Worm (Caenorhabditis elegans) whole organism, L1 larva: ENCODE data around the gene ZC443.7.

Experiments
- C16A3.4 ChIP-seq: fragments of 150-350 bp; optimal IDR thresholded peaks from 2 replicates; lab custom pipeline; 2014; ENCODE audit warnings: missing biosample characterization, missing genetic modification characterization
- aha-1 ChIP-seq: fragments of 150-350 bp; optimal IDR thresholded peaks from 2 replicates; lab custom pipeline; 2014; ENCODE audit warnings: missing biosample characterization, missing genetic modification characterization
- aly-2 ChIP-seq: fragments of 150-350 bp; optimal IDR thresholded peaks from 2 replicates; lab custom pipeline; 2014; ENCODE audit warnings: missing biosample characterization, missing genetic modification characterization
- ceh-63 ChIP-seq: fragments of 200-800 bp; sonication (Bioruptor generic); optimal IDR thresholded peaks from 2 replicates; lab custom pipeline; 2018; ENCODE audit warnings: mild to moderate bottlenecking, missing genetic modification characterization, missing compliant biosample characterization
- ceh-8 ChIP-seq: fragments of 200-800 bp; sonication (Bioruptor generic); optimal IDR thresholded peaks from 2 replicates; lab custom pipeline; 2018; ENCODE audit warnings: mild to moderate bottlenecking, missing genetic modification characterization, moderate library complexity, missing compliant biosample characterization
- ceh-82 ChIP-seq, 3 experiments: fragments of 150-350 bp in 1 of 3; sonication (generic microtip) in 2 of 3; optimal IDR thresholded peaks; 2 replicates each; lab custom pipeline; 2014 to 2017; ENCODE audit warnings: missing biosample characterization in 3 of 3, missing genetic modification characterization in 3 of 3
- ceh-88 ChIP-seq: fragments of 200-800 bp; sonication (Bioruptor generic); IDR thresholded peaks from 2 replicates; pipeline ENCODE4 v1.3.6; 2022; ENCODE audit warnings: missing genetic modification characterization, missing compliant biosample characterization
- ceh-90 ChIP-seq: sonication (generic microtip); optimal IDR thresholded peaks from 2 replicates; lab custom pipeline; 2016; ENCODE audit warnings: missing genetic modification characterization, missing compliant biosample characterization
- dpl-1 ChIP-seq, 3 experiments: fragments of 150-350 bp in 2 of 3; sonication (generic microtip) in 1 of 3; optimal IDR thresholded peaks; 2 replicates each; lab custom pipeline; 2014 to 2017; ENCODE audit warnings: missing biosample characterization in 3 of 3, missing genetic modification characterization in 3 of 3, missing genetic modification reagents in 3 of 3
- dsc-1 ChIP-seq: sonication (generic microtip); optimal IDR thresholded peaks from 2 replicates; lab custom pipeline; 2016; ENCODE audit warnings: mild to moderate bottlenecking, missing genetic modification characterization, missing compliant biosample characterization
- efl-1 ChIP-seq, 4 experiments: fragments of 150-350 bp; optimal IDR thresholded peaks in 3 of 4; peaks in 1 of 4; 1 replicate in 1 of 4; 2 replicates in 3 of 4; lab custom pipeline; 2014; ENCODE audit warnings: missing biosample characterization in 2 of 4, missing genetic modification characterization in 2 of 4, missing genetic modification reagents in 2 of 4
- egl-13 ChIP-seq: sonication (generic microtip); optimal IDR thresholded peaks from 2 replicates; lab custom pipeline; 2016; ENCODE audit warnings: missing genotype, missing genetic modification reagents, missing genetic modification characterization, missing compliant biosample characterization
- egl-27 ChIP-seq, 2 experiments: fragments of 150-350 bp in 1 of 2; sonication (generic microtip); optimal IDR thresholded peaks; 3 replicates each; lab custom pipeline; 2017 to 2018; ENCODE audit warnings: missing biosample characterization in 2 of 2, missing genetic modification characterization in 2 of 2, missing genetic modification reagents in 2 of 2
- elt-2 ChIP-seq: sonication (generic microtip); optimal IDR thresholded peaks from 2 replicates; lab custom pipeline; 2016; ENCODE audit warnings: missing genetic modification characterization, mild to moderate bottlenecking, inconsistent platforms, missing compliant biosample characterization, missing genetic modification reagents
- elt-3 ChIP-seq, 6 experiments: fragments of 150-350 bp in 1 of 6; sonication (generic microtip); optimal IDR thresholded peaks; 2 replicates each; lab custom pipeline; 2017 to 2018; ENCODE audit warnings: missing biosample characterization in 6 of 6, missing genetic modification characterization in 6 of 6, inconsistent platforms in 1 of 6
- fkh-4 ChIP-seq: sonication (generic microtip); optimal IDR thresholded peaks from 2 replicates; lab custom pipeline; 2016; ENCODE audit warnings: missing compliant biosample characterization, missing genetic modification characterization, borderline replicate concordance
- fkh-8 ChIP-seq: sonication (generic microtip); optimal IDR thresholded peaks from 2 replicates; lab custom pipeline; 2016; ENCODE audit warnings: mild to moderate bottlenecking, missing genetic modification characterization, missing compliant biosample characterization
- grh-1 ChIP-seq: fragments of 200-800 bp; sonication (Bioruptor generic); IDR thresholded peaks from 2 replicates; pipeline ENCODE4 v1.3.6; 2022; ENCODE audit warnings: missing genetic modification reagents, missing genetic modification characterization, missing compliant biosample characterization
- hlh-4 ChIP-seq: sonication (generic microtip); optimal IDR thresholded peaks from 2 replicates; lab custom pipeline; 2016; ENCODE audit warnings: mild to moderate bottlenecking, missing genetic modification characterization, missing compliant biosample characterization
- hpl-2 ChIP-seq: fragments of 150-350 bp; optimal IDR thresholded peaks from 2 replicates; lab custom pipeline; 2014; ENCODE audit warnings: missing biosample characterization, missing genetic modification reagents, missing genetic modification characterization
- lin-14 ChIP-seq: fragments of 200-800 bp; sonication (Bioruptor generic); optimal IDR thresholded peaks from 2 replicates; lab custom pipeline; 2018; ENCODE audit warnings: mild to moderate bottlenecking, missing genetic modification characterization, moderate library complexity, missing compliant biosample characterization
- lin-35 ChIP-seq, 2 experiments: fragments of 150-350 bp; optimal IDR thresholded peaks; 2 replicates each; lab custom pipeline; 2014; ENCODE audit warnings: missing biosample characterization in 2 of 2, missing genetic modification characterization in 2 of 2, missing genetic modification reagents in 2 of 2
- lir-3 ChIP-seq: sonication (generic microtip); optimal IDR thresholded peaks from 2 replicates; lab custom pipeline; 2016; ENCODE audit warnings: mild to moderate bottlenecking, missing genetic modification characterization, moderate library complexity, missing compliant biosample characterization; ENCODE audit not compliant: poor library complexity
- lsy-2 ChIP-seq, 2 experiments: fragments of 150-350 bp; optimal IDR thresholded peaks; 2 replicates each; lab custom pipeline; 2014; ENCODE audit warnings: missing biosample characterization in 2 of 2, missing genetic modification characterization in 2 of 2
- mdl-1 ChIP-seq, 2 experiments: fragments of 150-350 bp; optimal IDR thresholded peaks; 2 replicates each; lab custom pipeline; 2014 to 2017; ENCODE audit warnings: missing biosample characterization in 2 of 2, missing genetic modification characterization in 2 of 2, inconsistent platforms in 1 of 2
- mef-2 ChIP-seq: fragments of 150-350 bp; optimal IDR thresholded peaks from 2 replicates; lab custom pipeline; 2014; ENCODE audit warnings: missing biosample characterization, missing genetic modification characterization
- nhr-19 ChIP-seq: fragments of 200-800 bp; sonication (Bioruptor generic); conservative IDR thresholded peaks from 2 replicates; pipeline ENCODE4 v1.3.6; 2022; ENCODE audit warnings: missing genetic modification characterization, missing compliant biosample characterization
- nhr-20 ChIP-seq: sonication (generic microtip); optimal IDR thresholded peaks from 2 replicates; lab custom pipeline; 2016; ENCODE audit warnings: mild to moderate bottlenecking, missing genetic modification characterization, missing compliant biosample characterization
- nhr-47 ChIP-seq: sonication (generic microtip); optimal IDR thresholded peaks from 2 replicates; lab custom pipeline; 2016; ENCODE audit warnings: mild to moderate bottlenecking, missing genetic modification characterization, moderate library complexity, missing compliant biosample characterization
- nhr-71 ChIP-seq: sonication (generic microtip); optimal IDR thresholded peaks from 2 replicates; lab custom pipeline; 2016; ENCODE audit warnings: mild to moderate bottlenecking, missing genetic modification characterization, moderate library complexity, missing compliant biosample characterization
- nhr-76 ChIP-seq: sonication (generic microtip); optimal IDR thresholded peaks from 2 replicates; lab custom pipeline; 2017; ENCODE audit warnings: missing biosample characterization, missing genetic modification characterization
- nhr-77 ChIP-seq: fragments of 150-350 bp; optimal IDR thresholded peaks from 2 replicates; lab custom pipeline; 2014; ENCODE audit warnings: missing biosample characterization, missing genetic modification characterization
- nhr-85 ChIP-seq: sonication (generic microtip); peaks from one replicate; lab custom pipeline; 2016; ENCODE audit warnings: missing genetic modification characterization, inconsistent platforms, missing compliant biosample characterization
- nhr-90 ChIP-seq: sonication (generic microtip); optimal IDR thresholded peaks from 2 replicates; lab custom pipeline; 2016; ENCODE audit warnings: mild to moderate bottlenecking, missing genetic modification characterization, missing compliant biosample characterization; ENCODE audit not compliant: poor library complexity
- pag-3 ChIP-seq: sonication (generic microtip); optimal IDR thresholded peaks from 2 replicates; lab custom pipeline; 2017; ENCODE audit warnings: missing genetic modification characterization, mild to moderate bottlenecking, missing compliant biosample characterization, antibody characterized with exemption, borderline replicate concordance; ENCODE audit not compliant: insufficient read depth
- pax-3 ChIP-seq: fragments of 200-800 bp; sonication (Bioruptor generic); optimal IDR thresholded peaks from 2 replicates; lab custom pipeline; 2018; ENCODE audit warnings: mild to moderate bottlenecking, missing genetic modification characterization, moderate library complexity, missing compliant biosample characterization
- rnt-1 ChIP-seq: sonication (generic microtip); optimal IDR thresholded peaks from 2 replicates; lab custom pipeline; 2016; ENCODE audit warnings: mild to moderate bottlenecking, missing genetic modification characterization, moderate library complexity, missing compliant biosample characterization
- snu-23 ChIP-seq: sonication (generic microtip); optimal IDR thresholded peaks from 2 replicates; lab custom pipeline; 2016; ENCODE audit warnings: missing genetic modification characterization, missing compliant biosample characterization
- sox-4 ChIP-seq: sonication (generic microtip); optimal IDR thresholded peaks from 2 replicates; lab custom pipeline; 2016; ENCODE audit warnings: missing genetic modification characterization, missing compliant biosample characterization
- sptf-1 ChIP-seq: fragments of 150-350 bp; optimal IDR thresholded peaks from 2 replicates; lab custom pipeline; 2014; ENCODE audit warnings: missing biosample characterization, missing genetic modification characterization
- swsn-7 ChIP-seq: sonication (generic microtip); optimal IDR thresholded peaks from 2 replicates; lab custom pipeline; 2016; ENCODE audit warnings: missing genetic modification characterization, missing compliant biosample characterization
- tbx-2 ChIP-seq: sonication (generic microtip); optimal IDR thresholded peaks from 2 replicates; lab custom pipeline; 2016; ENCODE audit warnings: missing genetic modification characterization, missing compliant biosample characterization
- unc-130 ChIP-seq: fragments of 150-350 bp; optimal IDR thresholded peaks from 2 replicates; lab custom pipeline; 2017; ENCODE audit warnings: missing biosample characterization, missing genetic modification characterization, inconsistent platforms
- unc-62 ChIP-seq: fragments of 150-350 bp; optimal IDR thresholded peaks from 2 replicates; lab custom pipeline; 2014; ENCODE audit warnings: missing biosample characterization, missing genetic modification reagents, missing genetic modification characterization
- unc-86 ChIP-seq: sonication (generic microtip); optimal IDR thresholded peaks from 2 replicates; lab custom pipeline; 2016; ENCODE audit warnings: missing genetic modification characterization, missing compliant biosample characterization
- vab-15 ChIP-seq: sonication (generic microtip); optimal IDR thresholded peaks from 2 replicates; lab custom pipeline; 2017; ENCODE audit warnings: missing genotype, mild to moderate bottlenecking, missing genetic modification characterization, missing compliant biosample characterization
- xbp-1 ChIP-seq: sonication (generic microtip); optimal IDR thresholded peaks from 2 replicates; lab custom pipeline; 2016; ENCODE audit warnings: missing genetic modification characterization, missing compliant biosample characterization
- ztf-11 ChIP-seq, 2 experiments: sonication (generic microtip); optimal IDR thresholded peaks; 2 replicates each; lab custom pipeline; 2016 to 2017; ENCODE audit warnings: missing genetic modification characterization in 2 of 2, missing biosample characterization in 1 of 2, missing compliant biosample characterization in 1 of 2
- ztf-4 ChIP-seq: fragments of 150-350 bp; optimal IDR thresholded peaks from 2 replicates; lab custom pipeline; 2014; ENCODE audit warnings: missing biosample characterization, missing genetic modification characterization

Gene ZC443.7

ce11 chrV:12773852-12774251 lies 32.4 kb upstream of the ZC443.7 start:
- no peak for TF ChIP-seq efl-1 (optimal IDR thresholded peaks at IDR 0.05; lab: Kevin White, UChicago)
- TF ChIP-seq efl-1 (GFP tag; optimal IDR thresholded peaks at IDR 0.05 in 1 of 2; lab: Kevin White, UChicago) = peak in 1 of 2 experiments; percentile 86
- no peak for TF ChIP-seq vab-15 (tag; lab: Kevin White, UChicago)
- TF ChIP-seq fkh-8 (tag; lab: Kevin White, UChicago) = peak; percentile 59
- TF ChIP-seq, all 84 proteins: peak for 2

- TF ChIP-seq nhr-20 (peak; percentile 49), elt-2 (tag; lab: Kevin White, UChicago) (no peak), nhr-71 (tag; lab: Kevin White, UChicago) (peak; percentile 49), nhr-85 (tag; lab: Kevin White, UChicago) (peak; percentile 46), xbp-1 (tag; lab: Kevin White, UChicago) (peak; percentile 10), egl-27 (tag; optimal IDR thresholded peaks at IDR 0.05; lab: Kevin White, UChicago) (no peak), aha-1 (tag; lab: Kevin White, UChicago) (no peak), unc-130 (tag; lab: Kevin White, UChicago) (peak; percentile 12), mdl-1 (tag; optimal IDR thresholded peaks at IDR 0.05; lab: Kevin White, UChicago) (peak in 1 of 2 experiments; percentile 45), ceh-88 (GFP tag; lab: Robert Waterston, UW) (no peak), pax-3 (tag; lab: Kevin White, UChicago) (peak; percentile 45), hlh-4 (no peak), mef-2 (tag; lab: Kevin White, UChicago) (no peak), snu-23 (GFP tag; lab: Kevin White, UChicago) (peak; percentile 61), aly-2 (tag; lab: Kevin White, UChicago) (peak; percentile 37), ceh-90 (tag; lab: Kevin White, UChicago) (no peak), unc-86 (no peak), nhr-90 (tag; lab: Kevin White, UChicago) (peak; percentile 42), nhr-47 (peak; percentile 61), sox-4 (tag; lab: Kevin White, UChicago) (no peak), lsy-2 (tag; optimal IDR thresholded peaks at IDR 0.05; lab: Kevin White, UChicago) (peak; percentile 27 to 68), lir-3 (peak; percentile 9), dpl-1 (GFP tag; optimal IDR thresholded peaks at IDR 0.05; lab: Kevin White, UChicago) (peak; percentile 3 to 44 (median 43)), ceh-8 (GFP tag; lab: Kevin White, UChicago) (no peak), efl-1 (optimal IDR thresholded peaks at IDR 0.05; lab: Kevin White, UChicago) (peak; percentile 35 to 51), efl-1 (GFP tag; optimal IDR thresholded peaks at IDR 0.05 in 1 of 2; lab: Kevin White, UChicago) (peak; percentile 41 to 93), swsn-7 (tag; lab: Kevin White, UChicago) (peak; percentile 36), egl-13 (tag; lab: Kevin White, UChicago) (no peak), ceh-82 (tag; optimal IDR thresholded peaks at IDR 0.05; lab: Kevin White, UChicago) (peak in 1 of 3 experiments; percentile 48), nhr-76 (tag; lab: Kevin White, UChicago) (no peak), rnt-1 (tag; lab: Kevin White, UChicago) (peak; percentile 53), lin-14 (GFP tag; lab: Kevin White, UChicago) (peak; percentile 38), unc-62 (GFP tag; lab: Kevin White, UChicago) (no peak), C16A3.4 (tag; lab: Kevin White, UChicago) (peak; percentile 64), fkh-4 (no peak), pag-3 (tag; lab: Kevin White, UChicago) (no peak), elt-3 (tag; optimal IDR thresholded peaks at IDR 0.05; lab: Kevin White, UChicago) (peak in 1 of 6 experiments; percentile 23), tbx-2 (tag; lab: Kevin White, UChicago) (peak; percentile 14), grh-1 (GFP tag; lab: Robert Waterston, UW) (no peak), ceh-63 (GFP tag; lab: Kevin White, UChicago) (no peak), nhr-19 (peak; percentile 54), ztf-4 (tag; lab: Kevin White, UChicago) (peak; percentile 3), ztf-11 (tag; optimal IDR thresholded peaks at IDR 0.05; lab: Kevin White, UChicago) (peak in 1 of 2 experiments; percentile 8), dsc-1 (tag; lab: Kevin White, UChicago) (peak; percentile 30), sptf-1 (tag; lab: Kevin White, UChicago) (no peak), nhr-77 (peak; percentile 21), hpl-2 (GFP tag; lab: Kevin White, UChicago) (no peak), lin-35 (GFP tag; optimal IDR thresholded peaks at IDR 0.05; lab: Kevin White, UChicago) (peak; percentile 20 to 66)
Observed at ce11 chrV:12780248-12780647, 26.0 kb upstream of the ZC443.7 start.
